Fruit fly (Drosophila melanogaster) whole organism: ENCODE results near the gene Ten-a.

ENCODE experiments used
- CG8478 ChIP-seq: fragments of >200 bp; optimal IDR thresholded peaks from 2 replicates; lab custom pipeline; 2018; ENCODE audit warnings: inconsistent platforms
- Dll ChIP-seq: fragments of >200 bp; optimal IDR thresholded peaks from 2 replicates; lab custom pipeline; 2017
- EcR ChIP-seq, 2 experiments: fragments of >200 bp; optimal IDR thresholded peaks; 2 replicates each; lab custom pipeline; 2017; ENCODE audit warnings: missing biosample characterization in 2 of 2, missing genetic modification characterization in 2 of 2, missing genetic modification reagents in 2 of 2
- pan ChIP-seq: fragments of >200 bp; optimal IDR thresholded peaks from 2 replicates; lab custom pipeline; 2017
- psq ChIP-seq: fragments of >200 bp; optimal IDR thresholded peaks from 2 replicates; lab custom pipeline; 2017
- usp ChIP-seq: fragments of >200 bp; optimal IDR thresholded peaks from 2 replicates; lab custom pipeline; 2017; ENCODE audit warnings: missing biosample characterization, missing genetic modification characterization, mixed read lengths

Gene Ten-a

DNA sequence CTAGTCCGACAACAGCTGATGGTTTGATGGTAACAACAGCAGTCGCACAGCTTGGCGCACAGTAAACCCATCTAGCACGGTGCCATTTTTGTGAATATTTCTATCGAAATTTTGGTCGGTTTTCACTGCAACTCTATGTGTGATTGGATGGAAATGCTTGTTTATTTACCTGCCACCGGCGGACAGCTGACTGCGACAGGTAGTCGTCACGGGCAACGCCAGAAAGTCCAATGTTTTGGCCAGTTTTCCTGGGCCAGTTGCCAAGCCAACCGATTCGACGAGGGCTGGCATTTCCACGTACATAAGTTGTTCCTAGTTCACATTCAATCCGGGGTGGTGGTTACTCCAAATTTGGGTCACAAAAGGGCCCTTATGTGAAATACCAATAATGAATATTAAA lies 60.2 kb downstream of the Ten-a start, which contains the start of gene CG11356:
TSS of gene CG11356 (minus strand) at position 101 of the 400 bp plus-strand sequence.
- TF ChIP-seq pan (lab: Kevin White, UChicago) (no peak), CG8478 (lab: Kevin White, UChicago) (no peak), EcR (GFP tag; optimal IDR thresholded peaks at IDR 0.05; lab: Kevin White, UChicago) (no peak), Dll (lab: Kevin White, UChicago) (no peak), usp (GFP tag; lab: Kevin White, UChicago) (no peak), psq (no peak)

DNA sequence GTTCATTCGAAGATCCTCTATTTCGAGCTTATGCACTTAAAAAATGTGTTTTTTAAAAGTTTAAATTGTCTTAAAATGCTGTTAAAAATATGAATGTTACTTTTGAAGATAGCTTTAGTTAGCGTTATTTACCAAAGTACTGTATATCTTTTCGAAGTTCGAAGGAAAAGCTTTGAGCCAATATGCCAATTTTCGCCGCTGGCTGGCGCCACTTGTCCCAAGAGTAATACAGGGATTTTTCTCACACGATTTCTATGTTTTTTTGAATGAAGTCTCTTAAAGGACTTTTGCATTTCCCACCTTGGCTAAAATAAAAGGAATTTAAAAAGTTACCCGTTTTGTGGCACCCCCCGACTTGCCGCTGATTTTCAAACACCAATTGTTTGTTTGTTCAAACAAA lies 60.7 kb downstream of the Ten-a start:
- TF ChIP-seq pan (lab: Kevin White, UChicago) (no peak), usp (GFP tag; lab: Kevin White, UChicago) (no peak), psq (no peak), CG8478 (lab: Kevin White, UChicago) (no peak), EcR (GFP tag; optimal IDR thresholded peaks at IDR 0.05; lab: Kevin White, UChicago) (no peak), Dll (lab: Kevin White, UChicago) (no peak)

DNA sequence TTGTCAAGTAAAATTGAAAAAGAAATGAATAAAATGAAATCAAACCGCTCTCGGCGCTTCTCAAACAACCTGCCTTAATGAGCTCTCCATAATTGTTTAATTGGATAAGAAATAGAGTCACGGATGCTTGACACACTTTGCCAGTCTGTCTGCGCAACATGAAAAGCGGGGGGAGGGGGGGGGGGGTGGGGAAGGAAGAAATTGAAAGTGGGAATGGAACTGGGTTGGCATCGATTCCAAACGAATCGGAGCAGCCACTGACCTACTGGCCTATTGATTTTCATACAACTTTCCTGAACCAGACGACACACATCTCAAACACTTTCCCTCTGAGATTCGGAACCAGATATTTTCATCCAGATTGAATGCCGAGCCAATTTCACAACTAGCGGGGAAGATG lies 63.4 kb downstream of the Ten-a start, which contains the start of gene CG2750:
TSS of gene CG2750 (plus strand) at position 301 of the 400 bp plus-strand sequence.
- TF ChIP-seq usp (GFP tag; lab: Kevin White, UChicago) (no peak), pan (lab: Kevin White, UChicago) (no peak), psq (no peak), EcR (GFP tag; optimal IDR thresholded peaks at IDR 0.05; lab: Kevin White, UChicago) (no peak), CG8478 (lab: Kevin White, UChicago) (no peak), Dll (lab: Kevin White, UChicago) (no peak)

DNA sequence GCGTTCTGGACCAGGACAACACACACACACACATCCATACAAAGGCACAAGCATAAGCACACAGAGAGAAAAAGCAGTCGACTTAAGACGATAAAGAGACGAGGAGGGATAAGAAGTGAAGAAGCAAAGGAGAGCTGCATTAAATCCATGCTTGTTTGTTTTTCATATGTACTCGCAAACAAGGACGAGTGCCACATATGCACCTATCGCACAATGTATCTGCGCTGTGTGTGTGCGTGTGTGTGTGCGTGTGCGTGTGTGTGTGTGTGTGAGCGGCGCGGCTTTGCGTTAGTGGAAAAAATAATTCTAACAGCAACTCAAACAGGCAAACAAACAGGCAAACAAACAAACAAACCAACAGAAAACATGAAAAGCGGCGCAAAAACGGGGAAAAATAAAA lies 75.9 kb downstream of the Ten-a start:
- TF ChIP-seq Dll (lab: Kevin White, UChicago) = no peak
- TF ChIP-seq usp (GFP tag; lab: Kevin White, UChicago) = no peak
- TF ChIP-seq CG8478 (lab: Kevin White, UChicago) = no peak
- TF ChIP-seq pan (lab: Kevin White, UChicago) = no peak
- no peak for TF ChIP-seq psq
- TF ChIP-seq EcR (GFP tag; optimal IDR thresholded peaks at IDR 0.05; lab: Kevin White, UChicago) = no peak

- TF ChIP-seq CG8478 (lab: Kevin White, UChicago) = no peak
- no peak for TF ChIP-seq psq
- no peak for TF ChIP-seq usp (GFP tag; lab: Kevin White, UChicago)
- no peak for TF ChIP-seq pan (lab: Kevin White, UChicago)
- TF ChIP-seq EcR (GFP tag; optimal IDR thresholded peaks at IDR 0.05; lab: Kevin White, UChicago) = no peak
- TF ChIP-seq Dll (lab: Kevin White, UChicago) = no peak
These were observed 84.5 kb downstream of the Ten-a start for dm6 chrX:12128045-12128444.

- TF ChIP-seq EcR (GFP tag; optimal IDR thresholded peaks at IDR 0.05; lab: Kevin White, UChicago) (no peak), Dll (lab: Kevin White, UChicago) (no peak), usp (GFP tag; lab: Kevin White, UChicago) (no peak), pan (lab: Kevin White, UChicago) (no peak), CG8478 (lab: Kevin White, UChicago) (no peak), psq (no peak)
These were observed 135.0 kb downstream of the Ten-a start, which contains the start of gene CG1924 for dm6 chrX:12178526-12178925. Gene CG1924 (minus strand): TSS chrX:12178626.

dm6 chrX:12201905-12202623 lies 158.6 kb downstream of the Ten-a start:
- no peak for TF ChIP-seq Dll (lab: Kevin White, UChicago)
- TF ChIP-seq EcR (GFP tag; optimal IDR thresholded peaks at IDR 0.05; lab: Kevin White, UChicago) = no peak
- no peak for TF ChIP-seq CG8478 (lab: Kevin White, UChicago)

DNA sequence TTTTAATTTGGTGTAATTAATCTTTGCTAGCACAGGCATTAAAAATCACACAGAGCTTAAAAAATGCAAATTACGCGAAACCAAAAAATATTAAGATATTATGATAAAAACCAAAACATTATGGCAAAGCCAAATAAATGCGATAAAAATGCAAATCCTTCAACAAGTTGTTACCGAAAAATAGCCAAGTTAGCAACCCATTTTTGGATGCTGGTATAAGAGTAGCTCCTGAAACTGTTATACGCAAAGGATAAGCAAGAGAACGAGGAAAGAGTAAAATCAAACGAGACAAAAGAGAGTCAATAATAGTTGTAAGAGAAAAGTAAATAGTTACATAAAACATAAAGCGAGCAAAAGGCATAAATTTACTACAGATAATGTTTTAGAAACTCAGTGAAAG lies 159.3 kb downstream of the Ten-a start:
- TF ChIP-seq usp (GFP tag; lab: Kevin White, UChicago) (no peak), psq (no peak), CG8478 (lab: Kevin White, UChicago) (no peak), Dll (lab: Kevin White, UChicago) (no peak), EcR (GFP tag; optimal IDR thresholded peaks at IDR 0.05; lab: Kevin White, UChicago) (no peak)

DNA sequence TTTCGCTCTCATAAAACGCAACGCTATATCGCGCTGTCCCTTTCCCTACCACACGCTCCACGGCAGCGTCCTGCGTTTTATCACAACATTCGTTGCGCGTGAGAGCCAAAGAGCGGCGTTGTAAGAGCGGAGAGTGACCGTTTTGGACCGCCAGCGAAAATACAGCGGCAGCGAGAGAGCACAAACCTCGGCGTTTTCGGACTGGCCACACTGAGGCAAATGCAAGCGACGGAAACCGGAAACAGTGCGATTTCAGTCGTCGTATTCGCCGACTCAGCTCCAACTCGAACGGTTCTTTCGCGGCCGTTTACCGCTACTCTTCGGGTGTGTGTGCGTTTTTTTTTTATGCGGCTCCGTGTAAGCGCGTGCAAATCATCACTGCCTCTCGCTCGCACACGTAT lies 160.1 kb downstream of the Ten-a start:
- TF ChIP-seq psq (no peak), EcR (GFP tag; optimal IDR thresholded peaks at IDR 0.05; lab: Kevin White, UChicago) (no peak), pan (lab: Kevin White, UChicago) (no peak), usp (GFP tag; lab: Kevin White, UChicago) (no peak), CG8478 (lab: Kevin White, UChicago) (no peak), Dll (lab: Kevin White, UChicago) (peak; percentile 36)

dm6 chrX:12206226-12206625 lies 162.7 kb downstream of the Ten-a start:
- TF ChIP-seq EcR (GFP tag; optimal IDR thresholded peaks at IDR 0.05; lab: Kevin White, UChicago) = no peak
- TF ChIP-seq pan (lab: Kevin White, UChicago) = no peak
- TF ChIP-seq usp (GFP tag; lab: Kevin White, UChicago) = no peak
- no peak for TF ChIP-seq Dll (lab: Kevin White, UChicago)
- no peak for TF ChIP-seq CG8478 (lab: Kevin White, UChicago)
- TF ChIP-seq psq = no peak

- TF ChIP-seq Dll (lab: Kevin White, UChicago) (no peak), psq (no peak), EcR (GFP tag; optimal IDR thresholded peaks at IDR 0.05; lab: Kevin White, UChicago) (no peak), pan (lab: Kevin White, UChicago) (no peak), CG8478 (lab: Kevin White, UChicago) (no peak), usp (GFP tag; lab: Kevin White, UChicago) (no peak)
These were observed 163.7 kb downstream of the Ten-a start for dm6 chrX:12207151-12207550.

dm6 chrX:12207595-12207994 lies 164.1 kb downstream of the Ten-a start:
- TF ChIP-seq Dll (lab: Kevin White, UChicago) = no peak
- TF ChIP-seq EcR (GFP tag; optimal IDR thresholded peaks at IDR 0.05; lab: Kevin White, UChicago) = no peak
- TF ChIP-seq pan (lab: Kevin White, UChicago) = no peak
- no peak for TF ChIP-seq CG8478 (lab: Kevin White, UChicago)
- TF ChIP-seq usp (GFP tag; lab: Kevin White, UChicago) = no peak
- TF ChIP-seq psq = no peak
